Worm (Caenorhabditis elegans) whole organism, young adult: ENCODE results near the gene F55G1.15.

ENCODE experiments used
- B0019.2 ChIP-seq: fragments of 200-800 bp; sonication (Bioruptor generic); conservative IDR thresholded peaks from 2 replicates; pipeline ENCODE4 v1.3.6; 2022; ENCODE audit warnings: missing genetic modification reagents, missing genetic modification characterization, missing compliant biosample characterization
- B0261.1 ChIP-seq: sonication (generic microtip); optimal IDR thresholded peaks from 2 replicates; lab custom pipeline; 2016; ENCODE audit warnings: mild to moderate bottlenecking, missing genetic modification characterization, moderate library complexity, missing compliant biosample characterization
- B0336.3 ChIP-seq: fragments of 200-800 bp; sonication (Bioruptor generic); IDR thresholded peaks from 2 replicates; pipeline ENCODE4 v1.3.6; 2022; ENCODE audit warnings: missing genetic modification characterization, missing compliant biosample characterization
- C06A6.2 ChIP-seq: fragments of 200-800 bp; sonication (Bioruptor generic); conservative IDR thresholded peaks from 2 replicates; pipeline ENCODE4 v1.3.6; 2022; ENCODE audit warnings: missing genetic modification characterization, missing compliant biosample characterization
- F22D6.2 ChIP-seq: sonication (generic microtip); optimal IDR thresholded peaks from 2 replicates; lab custom pipeline; 2016; ENCODE audit warnings: mild to moderate bottlenecking, missing genetic modification characterization, missing compliant biosample characterization
- F37B4.10 ChIP-seq: fragments of 200-800 bp; sonication (Bioruptor generic); IDR thresholded peaks from 2 replicates; pipeline ENCODE4 v1.3.6; 2022; ENCODE audit warnings: missing genetic modification characterization, missing compliant biosample characterization
- F39B2.1 ChIP-seq: fragments of 200-800 bp; sonication (Bioruptor generic); IDR thresholded peaks from 2 replicates; pipeline ENCODE4 v1.3.6; 2022; ENCODE audit warnings: missing genetic modification reagents, missing genetic modification characterization, missing compliant biosample characterization
- F49E8.2 ChIP-seq: sonication (generic microtip); optimal IDR thresholded peaks from 3 replicates; lab custom pipeline; 2017; ENCODE audit warnings: missing genetic modification characterization, mild to moderate bottlenecking, missing compliant biosample characterization, antibody characterized with exemption, moderate library complexity; ENCODE audit not compliant: insufficient read depth
- F57C9.4 ChIP-seq: sonication (generic microtip); optimal IDR thresholded peaks from 2 replicates; lab custom pipeline; 2017; ENCODE audit warnings: mild to moderate bottlenecking, missing genetic modification characterization, missing compliant biosample characterization
- K12H6.12 ChIP-seq: fragments of 200-800 bp; sonication (Bioruptor generic); optimal IDR thresholded peaks from 2 replicates; lab custom pipeline; 2018; ENCODE audit warnings: mild to moderate bottlenecking, missing genetic modification characterization, missing compliant biosample characterization
- Y53F4B.3 ChIP-seq: fragments of 200-800 bp; sonication (Bioruptor generic); IDR thresholded peaks from 2 replicates; pipeline ENCODE4 v1.3.6; 2022; ENCODE audit warnings: missing genetic modification reagents, missing genetic modification characterization, missing compliant biosample characterization
- Y79H2A.3 ChIP-seq: fragments of 200-800 bp; sonication (Bioruptor generic); conservative IDR thresholded peaks from 2 replicates; pipeline ENCODE4 v1.3.6; 2022; ENCODE audit warnings: missing genetic modification reagents, missing genetic modification characterization, missing compliant biosample characterization
- Y95B8A.8 ChIP-seq: fragments of 200-800 bp; sonication (Bioruptor generic); IDR thresholded peaks from 2 replicates; pipeline ENCODE4 v1.3.6; 2022; ENCODE audit warnings: missing genetic modification reagents, missing genetic modification characterization, missing compliant biosample characterization
- ama-1 ChIP-seq, 3 experiments: fragments of 150-350 bp in 1 of 3; sonication (generic microtip) in 2 of 3; optimal IDR thresholded peaks; 2 replicates each; lab custom pipeline; 2014 to 2018; ENCODE audit warnings: missing biosample characterization in 2 of 3, missing genetic modification characterization in 2 of 3, missing genetic modification reagents in 2 of 3
- aptf-2 ChIP-seq: fragments of 200-800 bp; sonication (Bioruptor generic); conservative IDR thresholded peaks from 2 replicates; pipeline ENCODE4 v1.3.6; 2022; ENCODE audit warnings: missing genetic modification reagents, missing genetic modification characterization, missing compliant biosample characterization
- atf-7 ChIP-seq: sonication (generic microtip); optimal IDR thresholded peaks from 2 replicates; lab custom pipeline; 2017; ENCODE audit warnings: mild to moderate bottlenecking, missing genetic modification characterization, missing compliant biosample characterization
- attf-6 ChIP-seq: fragments of 200-800 bp; sonication (Bioruptor generic); IDR thresholded peaks from 2 replicates; pipeline ENCODE4 v1.3.6; 2022; ENCODE audit warnings: missing genetic modification reagents, missing genetic modification characterization, missing compliant biosample characterization
- cebp-2 ChIP-seq: fragments of 200-800 bp; sonication (Bioruptor generic); IDR thresholded peaks from 2 replicates; pipeline ENCODE4 v1.3.6; 2022; ENCODE audit warnings: missing genetic modification characterization, missing compliant biosample characterization
- ceh-100 ChIP-seq: fragments of 200-800 bp; sonication (Bioruptor generic); IDR thresholded peaks from 2 replicates; pipeline ENCODE4 v1.3.6; 2022; ENCODE audit warnings: missing genetic modification reagents, missing genetic modification characterization, missing compliant biosample characterization
- ceh-91 ChIP-seq: fragments of 200-800 bp; sonication (Bioruptor generic); IDR thresholded peaks from 2 replicates; pipeline ENCODE4 v1.3.6; 2022; ENCODE audit warnings: missing genetic modification reagents, missing genetic modification characterization, missing compliant biosample characterization
- dpff-1 ChIP-seq: sonication (generic microtip); optimal IDR thresholded peaks from 2 replicates; lab custom pipeline; 2017; ENCODE audit warnings: mild to moderate bottlenecking, missing genetic modification characterization, missing compliant biosample characterization
- egrh-3 ChIP-seq: fragments of 200-800 bp; sonication (Bioruptor generic); IDR thresholded peaks from 2 replicates; pipeline ENCODE4 v1.3.6; 2022; ENCODE audit warnings: missing genetic modification reagents, missing genetic modification characterization, missing compliant biosample characterization
- hmg-1.2 ChIP-seq: fragments of 200-800 bp; sonication (Bioruptor generic); IDR thresholded peaks from 2 replicates; pipeline ENCODE4 v1.3.6; 2022; ENCODE audit warnings: missing genetic modification reagents, missing genetic modification characterization, missing compliant biosample characterization
- hrde-1 ChIP-seq: sonication (generic microtip); optimal IDR thresholded peaks from 2 replicates; lab custom pipeline; 2016; ENCODE audit warnings: missing genetic modification characterization, mild to moderate bottlenecking, missing compliant biosample characterization, moderate library complexity, missing genotype, missing genetic modification reagents, borderline replicate concordance
- hsf-1 ChIP-seq: fragments of 200-800 bp; sonication (Bioruptor generic); IDR thresholded peaks from 2 replicates; pipeline ENCODE4 v1.3.6; 2022; ENCODE audit warnings: missing genetic modification reagents, missing genetic modification characterization, missing compliant biosample characterization
- lin-26 ChIP-seq: fragments of 200-800 bp; sonication (Bioruptor generic); IDR thresholded peaks from 2 replicates; pipeline ENCODE4 v1.3.6; 2022; ENCODE audit warnings: missing genetic modification reagents, missing genetic modification characterization, missing compliant biosample characterization
- lsl-1 ChIP-seq: fragments of 200-800 bp; sonication (Bioruptor generic); optimal IDR thresholded peaks from 2 replicates; lab custom pipeline; 2018; ENCODE audit warnings: mild to moderate bottlenecking, missing genetic modification characterization, moderate library complexity, missing compliant biosample characterization
- lsy-27 ChIP-seq: sonication (generic microtip); optimal IDR thresholded peaks from 2 replicates; lab custom pipeline; 2017; ENCODE audit warnings: missing genetic modification characterization, mild to moderate bottlenecking, missing compliant biosample characterization, antibody characterized with exemption, missing genotype, borderline replicate concordance; ENCODE audit not compliant: insufficient read depth
- madf-3 ChIP-seq: fragments of 200-800 bp; sonication (Bioruptor generic); IDR thresholded peaks from 2 replicates; pipeline ENCODE4 v1.3.6; 2022; ENCODE audit warnings: missing genetic modification reagents, missing genetic modification characterization, missing compliant biosample characterization
- mcd-1 ChIP-seq: fragments of 200-800 bp; sonication (Bioruptor generic); IDR thresholded peaks from 2 replicates; pipeline ENCODE4 v1.3.6; 2022; ENCODE audit warnings: missing genetic modification reagents, missing genetic modification characterization, missing compliant biosample characterization
- nfya-2 ChIP-seq: fragments of 200-800 bp; sonication (Bioruptor generic); IDR thresholded peaks from 2 replicates; pipeline ENCODE4 v1.3.6; 2022; ENCODE audit warnings: missing genetic modification reagents, missing genetic modification characterization, missing compliant biosample characterization
- nfyb-1 ChIP-seq: fragments of 200-800 bp; sonication (Bioruptor generic); IDR thresholded peaks from 2 replicates; pipeline ENCODE4 v1.3.6; 2022; ENCODE audit warnings: missing genetic modification reagents, missing genetic modification characterization, missing compliant biosample characterization
- nhr-179 ChIP-seq: sonication (generic microtip); optimal IDR thresholded peaks from 2 replicates; lab custom pipeline; 2016; ENCODE audit warnings: mild to moderate bottlenecking, missing genetic modification characterization, missing compliant biosample characterization
- nhr-27 ChIP-seq: fragments of 200-800 bp; sonication (Bioruptor generic); optimal IDR thresholded peaks from 2 replicates; lab custom pipeline; 2018; ENCODE audit warnings: mild to moderate bottlenecking, missing genetic modification characterization, moderate library complexity, missing compliant biosample characterization
- nhr-80 ChIP-seq: sonication (generic microtip); optimal IDR thresholded peaks from 2 replicates; lab custom pipeline; 2016; ENCODE audit warnings: missing genetic modification characterization, missing compliant biosample characterization
- rcor-1 ChIP-seq: fragments of 200-800 bp; sonication (Bioruptor generic); IDR thresholded peaks from 2 replicates; pipeline ENCODE4 v1.3.6; 2022; ENCODE audit warnings: missing genetic modification reagents, missing genetic modification characterization, missing compliant biosample characterization
- snpc-1.1 ChIP-seq: sonication (generic microtip); optimal IDR thresholded peaks from 2 replicates; lab custom pipeline; 2017; ENCODE audit warnings: missing genetic modification characterization, mild to moderate bottlenecking, missing compliant biosample characterization, antibody characterized with exemption, moderate library complexity, missing genotype, missing genetic modification reagents; ENCODE audit not compliant: insufficient read depth
- tbx-9 ChIP-seq: sonication (generic microtip); optimal IDR thresholded peaks from 2 replicates; lab custom pipeline; 2016; ENCODE audit warnings: borderline replicate concordance, missing genetic modification characterization, inconsistent platforms, missing compliant biosample characterization
- unc-130 ChIP-seq: sonication (generic microtip); optimal IDR thresholded peaks from 2 replicates; lab custom pipeline; 2016; ENCODE audit warnings: missing genetic modification reagents, missing genetic modification characterization, missing compliant biosample characterization
- ztf-18 ChIP-seq: sonication (generic microtip); optimal IDR thresholded peaks from 2 replicates; lab custom pipeline; 2016; ENCODE audit warnings: missing genotype, mild to moderate bottlenecking, missing genetic modification characterization, missing compliant biosample characterization
- ztf-25 ChIP-seq: fragments of 200-800 bp; sonication (Bioruptor generic); IDR thresholded peaks from 2 replicates; pipeline ENCODE4 v1.3.6; 2022; ENCODE audit warnings: missing genetic modification reagents, missing genetic modification characterization, missing compliant biosample characterization
- ztf-28 ChIP-seq: fragments of 200-800 bp; sonication (Bioruptor generic); IDR thresholded peaks from 2 replicates; pipeline ENCODE4 v1.3.6; 2022; ENCODE audit warnings: missing genetic modification reagents, missing genetic modification characterization, missing compliant biosample characterization

F55G1.15 gene

DNA sequence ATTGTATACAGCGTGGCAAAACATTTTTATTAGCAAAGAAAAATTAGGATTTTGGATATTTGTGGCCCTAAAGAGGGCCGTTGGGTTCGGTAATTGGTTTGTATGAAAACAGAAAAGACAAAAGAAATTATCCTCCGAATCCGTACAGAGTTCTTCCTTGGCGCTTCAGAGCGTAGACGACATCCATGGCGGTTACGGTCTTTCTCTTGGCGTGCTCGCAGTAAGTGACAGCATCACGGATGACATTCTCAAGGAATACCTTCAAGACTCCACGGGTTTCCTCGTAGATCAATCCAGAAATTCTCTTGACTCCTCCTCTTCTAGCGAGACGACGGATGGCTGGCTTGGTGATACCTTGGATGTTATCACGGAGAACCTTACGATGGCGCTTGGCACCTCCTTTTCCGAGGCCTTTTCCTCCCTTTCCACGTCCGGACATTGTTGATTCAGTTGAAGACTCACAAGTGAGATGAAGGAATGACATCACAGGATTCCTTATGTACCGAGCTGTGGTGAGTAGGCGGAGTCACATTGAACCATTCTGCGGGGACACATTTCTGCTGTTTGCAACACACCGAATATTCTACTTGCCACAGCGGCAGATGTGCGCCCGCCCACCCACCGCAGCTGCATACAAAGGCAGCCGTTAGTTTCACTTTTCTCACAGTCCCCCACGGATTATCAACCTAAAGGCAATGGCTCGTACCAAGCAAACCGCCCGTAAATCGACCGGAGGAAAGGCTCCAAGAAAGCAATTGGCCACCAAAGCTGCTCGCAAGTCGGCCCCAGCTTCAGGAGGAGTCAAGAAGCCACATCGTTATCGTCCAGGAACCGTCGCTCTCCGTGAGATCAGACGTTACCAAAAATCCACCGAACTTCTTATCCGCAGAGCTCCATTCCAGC is 13.4 kb downstream of the F55G1.15 start, which contains the start of the genes his-60 and his-59 (continued):
- TF ChIP-seq aptf-2 (GFP tag; lab: Robert Waterston, UW) (0 out of 2 replicates have a peak, but pooled peaks have one; percentile 12), Y95B8A.8 (peak; percentile 82), lsy-27 (no peak), lsl-1 (GFP tag; lab: Kevin White, UChicago) (peak; percentile 59), atf-7 (tag; lab: Kevin White, UChicago) (no peak), madf-3 (peak; percentile 62; the same call in 1 of the 2 replicates), F22D6.2 (tag; lab: Kevin White, UChicago) (no peak), nhr-179 (tag; lab: Kevin White, UChicago) (no peak), mcd-1 (GFP tag; lab: Robert Waterston, UW) (peak; percentile 40; the same call in 1 of the 2 replicates), F37B4.10 (GFP tag; lab: Robert Waterston, UW) (peak; percentile 61; the same call in 1 of the 2 replicates), unc-130 (peak; percentile 7), ceh-91 (GFP tag; lab: Robert Waterston, UW) (no peak; the same call in 1 of the 2 replicates), snpc-1.1 (tag; lab: Kevin White, UChicago) (no peak), egrh-3 (GFP tag; lab: Robert Waterston, UW) (peak; percentile 51)
- TF ChIP-seq, all 124 proteins: peak for 52

- TF ChIP-seq C06A6.2 (no peak), B0261.1 (tag; lab: Kevin White, UChicago) (no peak), nfya-2 (GFP tag; lab: Robert Waterston, UW) (no peak), ztf-18 (tag; lab: Kevin White, UChicago) (peak; percentile 29), Y53F4B.3 (GFP tag; lab: Robert Waterston, UW) (no peak), ceh-100 (peak; percentile 53), F57C9.4 (tag; lab: Kevin White, UChicago) (no peak), hsf-1 (GFP tag; lab: Robert Waterston, UW) (peak; percentile 15; the same call in 1 of the 2 replicates), F49E8.2 (peak; percentile 89), B0019.2 (GFP tag; lab: Robert Waterston, UW) (no peak), nhr-27 (tag; lab: Kevin White, UChicago) (no peak), nhr-80 (tag; lab: Kevin White, UChicago) (peak; percentile 73), cebp-2 (GFP tag; lab: Robert Waterston, UW) (peak; percentile 62; the same call in 1 of the 2 replicates), rcor-1 (peak; percentile 9; the same call in 1 of the 2 replicates), B0336.3 (GFP tag; lab: Robert Waterston, UW) (peak; percentile 46; the same call in 1 of the 2 replicates), ztf-28 (GFP tag; lab: Robert Waterston, UW) (peak; percentile 76; the same call in 1 of the 2 replicates), lsl-1 (GFP tag; lab: Kevin White, UChicago) (peak; percentile 43), dpff-1 (tag; lab: Kevin White, UChicago) (no peak), tbx-9 (no peak), ama-1 (optimal IDR thresholded peaks at IDR 0.05; lab: Kevin White, UChicago) (no peak), ama-1 (GFP tag; optimal IDR thresholded peaks at IDR 0.05; lab: Kevin White, UChicago) (no peak), snpc-1.1 (tag; lab: Kevin White, UChicago) (no peak), lsy-27 (no peak), ztf-25 (GFP tag; lab: Robert Waterston, UW) (no peak), hrde-1 (tag; lab: Kevin White, UChicago) (peak; percentile 20), hmg-1.2 (peak; percentile 80), attf-6 (GFP tag; lab: Robert Waterston, UW) (peak; percentile 80; the same call in 1 of the 2 replicates), lin-26 (peak; percentile 92), F39B2.1 (GFP tag; lab: Robert Waterston, UW) (peak; percentile 98), Y79H2A.3 (GFP tag; lab: Robert Waterston, UW) (peak; percentile 10; the same call in 1 of the 2 replicates), nfyb-1 (GFP tag; lab: Robert Waterston, UW) (0 out of 2 replicates have a peak, but pooled peaks have one; percentile 22), K12H6.12 (no peak)
These were observed 14.9 kb downstream of the F55G1.15 start, which contains the start of the genes his-61 and his-62 for ce11 chrIV:7486201-7486947. TSS of gene his-61 (minus strand) at chrIV:7486217. TSS of gene his-62 (plus strand) at chrIV:7486545.
